Fruit fly (Drosophila melanogaster): ENCODE measurements around the gene Kdm2.

DNA sequence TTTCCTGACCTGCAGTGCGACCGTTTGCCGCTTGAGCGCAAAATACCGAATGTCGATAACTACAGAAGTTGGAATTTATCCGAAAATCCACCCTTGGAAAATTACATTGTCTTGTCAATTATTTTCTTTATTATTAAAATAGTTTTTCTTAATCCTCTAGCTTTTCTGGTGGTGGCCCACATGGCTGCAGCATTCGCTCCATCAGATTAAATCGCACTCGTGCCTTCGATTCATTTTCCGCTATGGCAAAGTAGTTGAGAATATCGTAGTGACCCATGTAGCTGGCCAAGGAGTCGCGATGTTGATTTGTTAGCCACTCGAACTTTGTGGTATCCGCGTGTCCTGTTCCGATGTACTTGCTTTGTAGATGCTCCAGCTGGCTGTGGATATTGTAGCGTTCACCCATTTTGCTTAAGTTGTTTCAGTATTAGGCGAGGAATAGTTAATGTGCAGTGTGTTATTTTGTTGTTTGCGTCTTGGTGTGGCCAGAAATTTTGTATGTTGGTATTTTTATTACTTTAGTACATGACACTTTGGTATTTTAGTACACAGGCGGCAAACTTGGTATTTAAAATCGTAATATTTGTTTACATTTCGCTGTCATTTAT lies 37.3 kb upstream of the Kdm2 start, which contains the start of the genes Kcmf1, Sf3b5 and CG11986:
- TF ChIP-seq CTCF (optimal IDR thresholded peaks at IDR 0.05) (no peak), CG8478 (optimal IDR thresholded peaks at IDR 0.05) (no peak)

Data from S2 (cell line).